Fruit fly (Drosophila melanogaster) whole organism: Measurements from ENCODE around the gene Alg7.

Source experiments
- EcR ChIP-seq, 2 experiments: fragments of >200 bp; optimal IDR thresholded peaks; 2 replicates each; lab custom pipeline; 2017; ENCODE audit warnings: missing biosample characterization in 2 of 2, missing genetic modification characterization in 2 of 2, missing genetic modification reagents in 2 of 2
- pan ChIP-seq: fragments of >200 bp; optimal IDR thresholded peaks from 2 replicates; lab custom pipeline; 2017
- psq ChIP-seq: fragments of >200 bp; optimal IDR thresholded peaks from 2 replicates; lab custom pipeline; 2017

- TF ChIP-seq psq = no peak
- no peak for TF ChIP-seq pan (lab: Kevin White, UChicago)
- TF ChIP-seq EcR (GFP tag; optimal IDR thresholded peaks at IDR 0.05; lab: Kevin White, UChicago) = no peak
Observed at dm6 chr2L:13143522-13143921, 35.5 kb upstream of the Alg7 start, which contains the start of gene CG16978.
